Worm (Caenorhabditis elegans): ENCODE results near the gene C53B4.3.

The C53B4.3 gene

DNA sequence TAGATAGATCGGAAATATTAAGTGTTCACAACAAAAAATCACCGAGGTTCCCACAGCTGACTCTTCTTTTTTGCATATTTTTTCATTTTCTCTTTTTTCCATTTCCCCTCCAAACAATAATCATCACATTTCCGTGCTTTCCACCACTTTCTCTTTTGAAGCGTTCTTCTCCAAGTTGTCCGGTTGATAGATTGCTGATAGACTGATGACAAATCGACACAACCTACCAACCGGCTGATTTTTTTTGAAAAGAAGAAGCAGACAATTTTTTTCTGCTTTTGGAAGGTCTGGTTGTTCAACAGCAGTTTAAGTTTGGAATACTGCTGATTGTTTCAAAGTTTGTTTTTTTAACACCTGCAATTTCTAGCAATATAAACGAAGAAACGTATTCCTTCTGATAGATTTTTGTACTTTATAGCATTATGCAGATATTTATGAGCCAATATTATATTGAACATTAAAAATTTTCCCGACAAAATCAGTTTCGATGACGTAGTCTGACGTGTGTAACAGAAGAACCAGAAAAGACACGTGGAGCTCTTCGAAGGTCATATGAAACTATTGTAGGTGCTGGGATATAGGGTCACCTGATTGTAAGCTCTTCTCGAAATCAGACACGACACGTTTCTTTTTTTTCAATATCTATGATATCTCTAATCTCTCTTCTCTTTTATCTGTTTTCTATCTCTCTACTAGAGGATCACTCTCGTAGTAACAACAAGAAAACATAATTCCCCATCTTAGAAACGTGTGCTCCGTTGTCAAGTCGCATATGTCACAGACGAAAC lies 1.2 kb upstream of the C53B4.3 start:
- no peak for TF ChIP-seq med-1 (GFP tag; optimal IDR thresholded peaks at IDR 0.05; ENCODE audit: insufficient read depth)
- no peak for TF ChIP-seq flt-1 (GFP tag; IDR thresholded peaks at IDR 0.05)
- no peak for TF ChIP-seq ztf-29 (GFP tag; IDR thresholded peaks at IDR 0.05)
- TF ChIP-seq ztf-23 (GFP tag; IDR thresholded peaks at IDR 0.05): no peak
- TF ChIP-seq tab-1 (GFP tag; IDR thresholded peaks at IDR 0.05): no peak
- TF ChIP-seq T22C8.4 (GFP tag; IDR thresholded peaks at IDR 0.05): no peak
- no peak for TF ChIP-seq ref-1 (GFP tag; conservative IDR thresholded peaks at IDR 0.05)

DNA sequence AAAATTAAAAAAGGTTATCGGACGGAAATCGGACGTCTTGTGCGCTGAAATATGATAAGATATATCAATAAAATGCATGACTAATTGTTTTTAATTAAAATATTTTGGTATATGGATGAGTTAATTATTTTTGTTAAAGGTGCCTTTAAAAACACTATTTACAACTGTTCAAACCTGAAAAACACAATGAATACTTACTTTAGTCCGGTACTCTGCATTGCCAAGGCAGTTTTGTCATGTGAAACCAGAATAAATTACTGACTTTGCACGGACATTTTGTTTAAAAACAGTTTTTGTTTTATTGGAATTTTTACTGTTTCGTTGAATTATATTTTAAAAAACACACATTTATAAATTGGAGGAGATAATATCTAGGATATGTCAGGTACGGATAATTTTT lies 5.5 kb downstream of the C53B4.3 start, which contains the start of gene suex-2:
Gene suex-2, plus strand, starts transcription at position 301 of the 400 bp plus-strand sequence.
- TF ChIP-seq ref-1 (GFP tag; conservative IDR thresholded peaks at IDR 0.05) (no peak), T22C8.4 (GFP tag; IDR thresholded peaks at IDR 0.05) (no peak), tab-1 (GFP tag; IDR thresholded peaks at IDR 0.05) (no peak), flt-1 (GFP tag; IDR thresholded peaks at IDR 0.05) (no peak), ztf-29 (GFP tag; IDR thresholded peaks at IDR 0.05) (no peak), med-1 (GFP tag; optimal IDR thresholded peaks at IDR 0.05; ENCODE audit: insufficient read depth) (no peak), klf-2 (GFP tag; conservative IDR thresholded peaks at IDR 0.05) (no peak), cog-1 (tag; optimal IDR thresholded peaks at IDR 0.05) (no peak), ztf-23 (GFP tag; IDR thresholded peaks at IDR 0.05) (no peak)

DNA sequence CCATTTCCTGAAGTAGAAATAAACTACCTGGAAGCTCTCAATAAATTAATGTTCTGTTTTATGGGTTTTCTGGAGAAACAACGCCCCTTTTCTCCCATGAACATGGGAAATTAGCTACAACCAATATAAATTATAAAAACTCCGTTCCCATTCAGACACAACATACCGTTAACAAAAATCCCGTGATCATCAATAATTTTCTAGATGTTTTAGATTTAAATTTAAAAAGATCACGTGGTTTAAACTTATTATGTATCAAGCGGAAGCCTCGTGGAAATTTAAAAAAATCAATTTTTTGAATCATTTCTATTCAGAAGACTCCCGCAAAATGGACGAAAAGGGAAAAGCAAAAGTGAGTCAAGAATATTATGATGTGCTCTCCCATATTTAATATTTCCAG lies 7.6 kb downstream of the C53B4.3 start, which contains the start of gene C53B4.2:
Gene C53B4.2, plus strand, starts transcription at position 301 of the 400 bp plus-strand sequence.
- no peak for TF ChIP-seq ref-1 (GFP tag; conservative IDR thresholded peaks at IDR 0.05)
- no peak for TF ChIP-seq flt-1 (GFP tag; IDR thresholded peaks at IDR 0.05)
- no peak for TF ChIP-seq T22C8.4 (GFP tag; IDR thresholded peaks at IDR 0.05)
- TF ChIP-seq ztf-29 (GFP tag; IDR thresholded peaks at IDR 0.05): no peak
- no peak for TF ChIP-seq klf-2 (GFP tag; conservative IDR thresholded peaks at IDR 0.05)
- no peak for TF ChIP-seq tab-1 (GFP tag; IDR thresholded peaks at IDR 0.05)
- TF ChIP-seq med-1 (GFP tag; optimal IDR thresholded peaks at IDR 0.05; ENCODE audit: insufficient read depth): no peak
- no peak for TF ChIP-seq ztf-23 (GFP tag; IDR thresholded peaks at IDR 0.05)
- TF ChIP-seq cog-1 (tag; optimal IDR thresholded peaks at IDR 0.05): no peak

DNA sequence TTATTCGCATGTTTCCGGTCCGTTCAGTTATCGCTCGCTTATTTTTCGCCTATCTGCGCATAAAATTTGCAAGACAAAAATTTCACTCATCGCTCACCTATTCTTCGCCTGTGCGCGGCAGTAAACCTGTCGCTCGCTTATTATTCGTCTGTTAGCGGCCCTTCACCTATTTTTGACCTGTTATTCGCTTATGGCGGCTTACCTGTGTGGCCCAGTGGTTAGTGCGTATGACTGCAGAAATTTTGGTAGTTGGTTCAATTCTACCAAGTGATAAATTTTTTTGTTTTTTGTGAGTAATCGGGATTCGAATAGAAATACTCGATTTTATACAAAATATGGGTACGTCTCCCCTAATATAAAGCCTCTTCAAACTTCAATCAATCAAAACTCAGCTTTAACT lies 9.5 kb downstream of the C53B4.3 start:
- TF ChIP-seq ztf-29 (GFP tag; IDR thresholded peaks at IDR 0.05): peak; percentile 88
- peak; percentile 90 for TF ChIP-seq tab-1 (GFP tag; IDR thresholded peaks at IDR 0.05)
- TF ChIP-seq ztf-23 (GFP tag; IDR thresholded peaks at IDR 0.05): peak; percentile 82
- peak; percentile 79 for TF ChIP-seq T22C8.4 (GFP tag; IDR thresholded peaks at IDR 0.05)
- peak; percentile 72 for TF ChIP-seq ref-1 (GFP tag; conservative IDR thresholded peaks at IDR 0.05)
- TF ChIP-seq klf-2 (GFP tag; conservative IDR thresholded peaks at IDR 0.05): peak; percentile 82

DNA sequence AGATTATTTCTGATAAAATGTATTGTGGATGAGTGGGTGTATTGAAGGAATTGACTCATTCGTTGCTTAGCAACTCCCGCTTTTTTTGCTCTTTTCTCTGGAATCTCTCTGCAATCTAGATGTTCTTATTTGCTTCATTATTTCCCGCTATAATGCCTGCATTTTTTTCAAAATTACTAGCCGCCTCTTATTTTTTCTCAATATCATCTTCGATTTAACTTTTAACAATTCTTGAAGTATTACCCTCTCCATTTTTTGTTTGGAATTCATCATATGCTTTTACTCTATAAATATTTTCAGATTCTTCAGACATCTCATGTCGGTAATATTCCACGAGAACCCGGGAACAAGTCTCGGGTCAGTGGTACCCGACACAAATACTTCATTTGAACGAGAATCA lies 17.3 kb downstream of the C53B4.3 start, which contains the start of gene tpra-1:
Gene tpra-1, plus strand, starts transcription at position 301 of the 400 bp plus-strand sequence.
- TF ChIP-seq cog-1 (tag; optimal IDR thresholded peaks at IDR 0.05) (no peak), ztf-23 (GFP tag; IDR thresholded peaks at IDR 0.05) (no peak), T22C8.4 (GFP tag; IDR thresholded peaks at IDR 0.05) (no peak), klf-2 (GFP tag; conservative IDR thresholded peaks at IDR 0.05) (no peak), med-1 (GFP tag; optimal IDR thresholded peaks at IDR 0.05; ENCODE audit: insufficient read depth) (no peak), ref-1 (GFP tag; conservative IDR thresholded peaks at IDR 0.05) (no peak), flt-1 (GFP tag; IDR thresholded peaks at IDR 0.05) (no peak), ztf-29 (GFP tag; IDR thresholded peaks at IDR 0.05) (no peak), tab-1 (GFP tag; IDR thresholded peaks at IDR 0.05) (no peak)

DNA sequence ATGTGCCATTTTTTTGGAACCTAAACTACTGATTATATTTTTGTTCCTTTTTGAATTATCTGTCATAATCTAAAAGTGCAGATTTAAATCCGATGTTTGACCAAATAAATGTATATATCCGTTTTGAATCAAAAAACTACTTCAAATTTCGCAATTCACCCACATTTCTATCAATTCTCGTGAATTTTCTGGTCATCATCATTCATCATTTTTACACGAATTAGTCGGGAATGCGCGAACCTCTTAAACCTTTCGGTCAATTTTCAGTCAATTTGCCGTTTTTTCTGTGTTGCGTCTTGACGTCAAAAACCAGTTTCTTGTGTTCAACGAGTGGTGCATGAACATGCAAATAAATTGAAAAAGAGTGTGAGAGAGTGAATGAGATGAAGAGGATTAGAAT lies 19.4 kb downstream of the C53B4.3 start:
- TF ChIP-seq ref-1 (GFP tag; conservative IDR thresholded peaks at IDR 0.05) (no peak), klf-2 (GFP tag; conservative IDR thresholded peaks at IDR 0.05) (no peak), ztf-23 (GFP tag; IDR thresholded peaks at IDR 0.05) (no peak), ztf-29 (GFP tag; IDR thresholded peaks at IDR 0.05) (no peak), med-1 (GFP tag; optimal IDR thresholded peaks at IDR 0.05; ENCODE audit: insufficient read depth) (no peak), flt-1 (GFP tag; IDR thresholded peaks at IDR 0.05) (no peak), T22C8.4 (GFP tag; IDR thresholded peaks at IDR 0.05) (no peak), tab-1 (GFP tag; IDR thresholded peaks at IDR 0.05) (no peak), cog-1 (tag; optimal IDR thresholded peaks at IDR 0.05) (no peak)

DNA sequence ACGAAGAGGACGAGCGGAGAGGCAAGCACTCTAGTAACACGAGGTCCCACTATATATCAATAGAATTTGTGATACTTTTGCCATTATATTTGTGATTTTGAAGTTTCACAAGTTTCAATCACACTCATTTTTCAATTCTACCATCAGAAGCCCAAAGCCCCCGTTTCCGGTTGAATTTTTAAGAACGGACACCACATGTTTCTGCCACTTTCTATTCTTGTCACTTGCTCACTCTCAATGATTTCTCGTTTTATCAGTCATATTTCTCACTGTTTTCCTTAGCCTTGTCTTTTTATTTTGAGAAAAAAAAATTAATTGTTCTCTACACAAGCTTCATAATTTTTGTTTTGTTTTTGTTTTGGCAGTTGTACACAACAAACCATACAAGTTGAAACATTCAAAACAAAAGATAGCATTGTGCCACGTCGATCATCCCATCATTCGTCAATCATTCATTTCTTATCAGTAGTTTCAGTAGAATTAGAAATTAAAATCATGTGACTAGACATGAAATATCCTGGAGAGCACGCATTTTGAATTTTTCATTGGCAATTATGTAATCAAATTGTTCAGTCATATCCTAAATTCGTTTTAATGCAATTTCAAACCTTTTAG lies 21.5 kb downstream of the C53B4.3 start:
- TF ChIP-seq ref-1 (GFP tag; conservative IDR thresholded peaks at IDR 0.05): no peak
- no peak for TF ChIP-seq flt-1 (GFP tag; IDR thresholded peaks at IDR 0.05)
- TF ChIP-seq ztf-29 (GFP tag; IDR thresholded peaks at IDR 0.05): no peak
- no peak for TF ChIP-seq ztf-23 (GFP tag; IDR thresholded peaks at IDR 0.05)
- no peak for TF ChIP-seq T22C8.4 (GFP tag; IDR thresholded peaks at IDR 0.05)
- TF ChIP-seq med-1 (GFP tag; optimal IDR thresholded peaks at IDR 0.05; ENCODE audit: insufficient read depth): no peak
- no peak for TF ChIP-seq cog-1 (tag; optimal IDR thresholded peaks at IDR 0.05)
- TF ChIP-seq klf-2 (GFP tag; conservative IDR thresholded peaks at IDR 0.05): no peak
- no peak for TF ChIP-seq tab-1 (GFP tag; IDR thresholded peaks at IDR 0.05)

DNA sequence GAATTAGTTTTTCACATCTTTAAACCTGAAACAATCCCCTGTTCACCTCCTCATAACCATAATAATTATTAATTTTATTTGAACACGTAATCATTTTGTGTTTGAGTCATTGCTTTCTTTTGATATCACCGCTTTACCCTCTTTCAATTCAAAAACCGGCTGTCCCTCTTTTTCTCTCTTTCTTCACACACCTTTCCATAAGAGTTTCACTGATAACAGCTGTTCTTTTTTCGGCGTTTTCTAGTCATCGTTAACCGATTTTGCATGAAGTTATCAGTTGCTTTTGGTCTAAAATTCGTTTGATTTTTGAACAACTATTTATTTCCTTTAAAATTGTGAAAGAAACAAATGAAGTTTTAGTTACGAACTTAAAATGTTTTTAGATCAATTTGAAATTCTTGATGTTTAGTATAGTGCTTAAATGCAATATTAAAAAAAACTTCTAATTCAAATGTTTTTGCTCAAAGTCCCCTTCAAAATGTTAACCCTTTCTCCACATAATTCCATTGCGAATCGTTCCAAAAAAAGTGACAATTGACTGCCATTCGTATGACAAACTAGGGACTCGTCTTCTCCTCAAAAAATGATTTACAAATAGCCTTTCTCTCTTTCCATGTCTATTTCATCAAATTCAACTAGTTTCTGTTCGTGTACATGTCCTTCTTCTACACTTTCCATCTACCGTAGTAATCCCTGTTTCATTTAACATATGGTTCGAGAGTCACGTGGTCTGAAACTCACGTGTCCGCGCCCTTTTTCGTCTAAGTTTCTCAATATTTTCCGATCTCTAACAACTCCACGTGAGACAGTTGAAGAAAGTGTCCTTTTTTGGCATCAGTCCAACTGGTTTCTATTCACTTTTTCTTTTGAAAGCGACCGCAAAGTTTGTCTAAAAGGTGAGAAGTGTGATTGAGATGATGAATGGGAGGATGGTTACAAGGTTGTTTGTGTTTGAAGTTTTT lies 24.2 kb downstream of the C53B4.3 start:
- no peak for TF ChIP-seq klf-2 (GFP tag; conservative IDR thresholded peaks at IDR 0.05)
- TF ChIP-seq cog-1 (tag; optimal IDR thresholded peaks at IDR 0.05): no peak
- TF ChIP-seq ref-1 (GFP tag; conservative IDR thresholded peaks at IDR 0.05): no peak
- TF ChIP-seq flt-1 (GFP tag; IDR thresholded peaks at IDR 0.05): no peak
- TF ChIP-seq ztf-23 (GFP tag; IDR thresholded peaks at IDR 0.05): no peak
- no peak for TF ChIP-seq ztf-29 (GFP tag; IDR thresholded peaks at IDR 0.05)
- no peak for TF ChIP-seq med-1 (GFP tag; optimal IDR thresholded peaks at IDR 0.05; ENCODE audit: insufficient read depth)
- TF ChIP-seq tab-1 (GFP tag; IDR thresholded peaks at IDR 0.05): no peak
- TF ChIP-seq T22C8.4 (GFP tag; IDR thresholded peaks at IDR 0.05): no peak
